Worm (Caenorhabditis elegans) whole organism, L3 larva: ENCODE data around the gene nduf-2.2.
A peak's percentile ranks its signal among the peaks of the same experiment; 100 is the strongest.

Experiments used
- R02D3.7 ChIP-seq: fragments of 150-350 bp; optimal IDR thresholded peaks from 2 replicates; lab custom pipeline; 2014; ENCODE audit warnings: missing biosample characterization, missing genetic modification characterization
- ZK546.5 ChIP-seq: sonication (generic microtip); optimal IDR thresholded peaks from 2 replicates; lab custom pipeline; 2017; ENCODE audit warnings: missing biosample characterization, missing genetic modification characterization
- aly-2 ChIP-seq: fragments of 150-350 bp; optimal IDR thresholded peaks from 2 replicates; lab custom pipeline; 2014; ENCODE audit warnings: missing biosample characterization, missing genetic modification characterization
- ama-1 ChIP-seq: fragments of 150-350 bp; optimal IDR thresholded peaks from 2 replicates; lab custom pipeline; 2018
- ceh-16 ChIP-seq: sonication (generic microtip); optimal IDR thresholded peaks from 2 replicates; lab custom pipeline; 2017; ENCODE audit warnings: missing biosample characterization, missing genetic modification characterization
- ceh-28 ChIP-seq: fragments of 150-350 bp; optimal IDR thresholded peaks from 2 replicates; lab custom pipeline; 2014; ENCODE audit warnings: missing biosample characterization, missing genetic modification reagents, missing genetic modification characterization
- ceh-82 ChIP-seq: fragments of 150-350 bp; optimal IDR thresholded peaks from 2 replicates; lab custom pipeline; 2014; ENCODE audit warnings: missing biosample characterization, missing genetic modification characterization
- ceh-9 ChIP-seq: sonication (generic microtip); optimal IDR thresholded peaks from 2 replicates; lab custom pipeline; 2018; ENCODE audit warnings: missing biosample characterization, missing genetic modification characterization
- daf-12 ChIP-seq: fragments of 150-350 bp; optimal IDR thresholded peaks from 2 replicates; lab custom pipeline; 2014; ENCODE audit warnings: missing biosample characterization, missing genetic modification reagents, missing genetic modification characterization
- egl-27 ChIP-seq: sonication (generic microtip); optimal IDR thresholded peaks from 4 replicates; lab custom pipeline; 2017; ENCODE audit warnings: missing biosample characterization, missing genetic modification reagents, missing genetic modification characterization
- egl-5 ChIP-seq: fragments of 150-350 bp; optimal IDR thresholded peaks from 2 replicates; lab custom pipeline; 2017; ENCODE audit warnings: missing biosample characterization, missing genetic modification reagents, missing genetic modification characterization, inconsistent platforms
- elt-1 ChIP-seq: fragments of 150-350 bp; optimal IDR thresholded peaks from 2 replicates; lab custom pipeline; 2014; ENCODE audit warnings: missing biosample characterization, missing genetic modification characterization
- elt-2 ChIP-seq: sonication (generic microtip); optimal IDR thresholded peaks from 2 replicates; lab custom pipeline; 2016; ENCODE audit warnings: missing genetic modification reagents, mild to moderate bottlenecking, missing genetic modification characterization, missing compliant biosample characterization
- elt-3 ChIP-seq, 3 experiments: fragments of 150-350 bp in 1 of 3; sonication (generic microtip) in 2 of 3; optimal IDR thresholded peaks; 2 replicates in 2 of 3; 4 replicates in 1 of 3; lab custom pipeline; 2014 to 2017; ENCODE audit warnings: missing biosample characterization in 3 of 3, missing genetic modification characterization in 3 of 3
- eor-1 ChIP-seq, 2 experiments: fragments of 150-350 bp; optimal IDR thresholded peaks; 2 replicates each; lab custom pipeline; 2014 to 2018; ENCODE audit warnings: missing biosample characterization in 2 of 2, missing genetic modification characterization in 2 of 2
- fkh-10 ChIP-seq: sonication (generic microtip); optimal IDR thresholded peaks from 2 replicates; lab custom pipeline; 2017; ENCODE audit warnings: missing biosample characterization, missing genetic modification reagents, missing genetic modification characterization
- fkh-2 ChIP-seq: fragments of 150-350 bp; optimal IDR thresholded peaks from 2 replicates; lab custom pipeline; 2014; ENCODE audit warnings: missing biosample characterization, missing genetic modification reagents, missing genetic modification characterization
- fos-1 ChIP-seq: fragments of 150-350 bp; optimal IDR thresholded peaks from 2 replicates; lab custom pipeline; 2014; ENCODE audit warnings: missing biosample characterization, missing genetic modification characterization
- hmg-11 ChIP-seq: sonication (generic microtip); optimal IDR thresholded peaks from 2 replicates; lab custom pipeline; 2016; ENCODE audit warnings: missing genetic modification characterization, missing compliant biosample characterization
- jun-1 ChIP-seq: fragments of 150-350 bp; optimal IDR thresholded peaks from 2 replicates; lab custom pipeline; 2014; ENCODE audit warnings: missing biosample characterization, missing genetic modification reagents, missing genetic modification characterization
- lin-39 ChIP-seq: fragments of 150-350 bp; optimal IDR thresholded peaks from 2 replicates; lab custom pipeline; 2018; ENCODE audit warnings: missing biosample characterization, missing genetic modification reagents, missing genetic modification characterization
- lsy-12 ChIP-seq: sonication (generic microtip); optimal IDR thresholded peaks from 2 replicates; lab custom pipeline; 2016; ENCODE audit warnings: mild to moderate bottlenecking, missing genetic modification characterization, missing compliant biosample characterization
- mdl-1 ChIP-seq: fragments of 150-350 bp; optimal IDR thresholded peaks from 2 replicates; lab custom pipeline; 2014; ENCODE audit warnings: missing biosample characterization, missing genetic modification characterization
- mml-1 ChIP-seq: fragments of 150-350 bp; sonication (generic microtip); optimal IDR thresholded peaks from 3 replicates; lab custom pipeline; 2014; ENCODE audit warnings: missing biosample characterization, missing genetic modification characterization
- nfya-1 ChIP-seq: sonication (generic microtip); optimal IDR thresholded peaks from 2 replicates; lab custom pipeline; 2017; ENCODE audit warnings: missing genetic modification characterization, mild to moderate bottlenecking, missing compliant biosample characterization, antibody characterized with exemption, moderate library complexity; ENCODE audit not compliant: insufficient read depth
- nhr-11 ChIP-seq: fragments of 150-350 bp; optimal IDR thresholded peaks from 2 replicates; lab custom pipeline; 2014; ENCODE audit warnings: missing biosample characterization, missing genetic modification characterization
- nhr-12 ChIP-seq: fragments of 150-350 bp; optimal IDR thresholded peaks from 2 replicates; lab custom pipeline; 2014; ENCODE audit warnings: missing biosample characterization, missing genetic modification characterization
- nhr-23 ChIP-seq: fragments of 150-350 bp; optimal IDR thresholded peaks from 2 replicates; lab custom pipeline; 2014; ENCODE audit warnings: missing biosample characterization, missing genetic modification reagents, missing genetic modification characterization
- nhr-237 ChIP-seq: fragments of 150-350 bp; optimal IDR thresholded peaks from 2 replicates; lab custom pipeline; 2014; ENCODE audit warnings: missing biosample characterization, missing genetic modification characterization
- nhr-25 ChIP-seq: sonication (generic microtip); optimal IDR thresholded peaks from 2 replicates; lab custom pipeline; 2017; ENCODE audit warnings: missing biosample characterization, missing genetic modification characterization
- nhr-28 ChIP-seq: fragments of 150-350 bp; optimal IDR thresholded peaks from 2 replicates; lab custom pipeline; 2014; ENCODE audit warnings: missing biosample characterization, missing genetic modification characterization
- nhr-43 ChIP-seq: sonication (generic microtip); optimal IDR thresholded peaks from 2 replicates; lab custom pipeline; 2016; ENCODE audit warnings: mild to moderate bottlenecking, missing genetic modification characterization, missing compliant biosample characterization; ENCODE audit not compliant: poor library complexity, severe bottlenecking
- nhr-67 ChIP-seq: fragments of 150-350 bp; optimal IDR thresholded peaks from 2 replicates; lab custom pipeline; 2014; ENCODE audit warnings: missing biosample characterization, missing genetic modification characterization
- nhr-76 ChIP-seq: fragments of 150-350 bp; sonication (generic microtip); optimal IDR thresholded peaks from 5 replicates; lab custom pipeline; 2014; ENCODE audit warnings: missing biosample characterization, missing genetic modification characterization
- nhr-77 ChIP-seq: fragments of 150-350 bp; optimal IDR thresholded peaks from 2 replicates; lab custom pipeline; 2014; ENCODE audit warnings: missing biosample characterization, missing genetic modification characterization
- pha-4 ChIP-seq: fragments of 150-350 bp; optimal IDR thresholded peaks from 2 replicates; lab custom pipeline; 2014; ENCODE audit warnings: missing biosample characterization, missing genetic modification reagents, missing genetic modification characterization
- pqm-1 ChIP-seq: fragments of 150-350 bp; optimal IDR thresholded peaks from 2 replicates; lab custom pipeline; 2017; ENCODE audit warnings: missing biosample characterization, missing genetic modification characterization, inconsistent platforms
- sea-2 ChIP-seq: fragments of 150-350 bp; sonication (generic microtip); optimal IDR thresholded peaks from 4 replicates; lab custom pipeline; 2014; ENCODE audit warnings: missing biosample characterization, missing genetic modification reagents, missing genetic modification characterization
- skn-1 ChIP-seq: fragments of 150-350 bp; optimal IDR thresholded peaks from 2 replicates; lab custom pipeline; 2014; ENCODE audit warnings: missing biosample characterization, missing genetic modification characterization
- snpc-4 ChIP-seq: fragments of 150-350 bp; optimal IDR thresholded peaks from 2 replicates; lab custom pipeline; 2014; ENCODE audit warnings: missing biosample characterization, missing genetic modification characterization
- tbx-2 ChIP-seq: sonication (generic microtip); optimal IDR thresholded peaks from 2 replicates; lab custom pipeline; 2016; ENCODE audit warnings: mild to moderate bottlenecking, missing genetic modification characterization, missing compliant biosample characterization
- unc-39 ChIP-seq: sonication (generic microtip); optimal IDR thresholded peaks from 4 replicates; lab custom pipeline; 2017; ENCODE audit warnings: missing biosample characterization, missing genetic modification characterization
- unc-62 ChIP-seq: fragments of 150-350 bp; sonication (generic microtip); optimal IDR thresholded peaks from 4 replicates; lab custom pipeline; 2014; ENCODE audit warnings: missing biosample characterization, missing genetic modification reagents, missing genetic modification characterization
- zag-1 ChIP-seq: fragments of 150-350 bp; optimal IDR thresholded peaks from 2 replicates; lab custom pipeline; 2014; ENCODE audit warnings: missing biosample characterization, missing genetic modification characterization
- ztf-11 ChIP-seq: fragments of 150-350 bp; optimal IDR thresholded peaks from 2 replicates; lab custom pipeline; 2014; ENCODE audit warnings: missing biosample characterization, missing genetic modification characterization
- ztf-4 ChIP-seq: fragments of 150-350 bp; optimal IDR thresholded peaks from 2 replicates; lab custom pipeline; 2014; ENCODE audit warnings: missing biosample characterization, missing genetic modification characterization

The nduf-2.2 gene

DNA sequence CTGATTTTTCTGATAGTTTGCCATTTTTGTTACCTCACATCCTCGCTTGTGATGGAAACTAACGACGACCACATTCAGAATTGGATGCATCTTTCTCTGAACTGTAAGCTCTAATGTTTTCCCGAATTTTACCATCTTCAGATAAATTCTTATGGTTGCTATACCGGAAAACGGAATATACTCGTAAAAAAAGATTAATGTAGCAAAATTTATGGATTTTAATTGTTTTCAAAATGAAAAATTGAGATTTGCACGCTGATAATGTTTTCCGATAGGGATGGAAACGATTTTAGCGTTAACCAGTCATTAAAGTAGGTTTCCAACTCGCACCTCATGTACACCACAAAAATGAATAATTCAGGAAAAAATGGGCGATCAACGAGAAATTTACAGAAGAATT lies 14.4 kb upstream of the nduf-2.2 start, which contains the start of gene T26A5.6:
TSS of gene T26A5.6 (minus strand) at position 101 of the 400 bp plus-strand sequence.
- TF ChIP-seq R02D3.7 (tag; lab: Kevin White, UChicago) (no peak), elt-2 (no peak), snpc-4 (tag; lab: Kevin White, UChicago) (no peak), nhr-76 (tag; lab: Kevin White, UChicago) (no peak), fos-1 (tag; lab: Kevin White, UChicago) (no peak), mdl-1 (tag; lab: Kevin White, UChicago) (no peak), skn-1 (no peak), unc-39 (tag; lab: Kevin White, UChicago) (no peak), lsy-12 (tag; lab: Kevin White, UChicago) (no peak), nhr-237 (no peak), egl-27 (tag; lab: Kevin White, UChicago) (no peak), nhr-23 (tag; lab: Kevin White, UChicago) (no peak), daf-12 (tag; lab: Kevin White, UChicago) (no peak), aly-2 (tag; lab: Kevin White, UChicago) (no peak)

DNA sequence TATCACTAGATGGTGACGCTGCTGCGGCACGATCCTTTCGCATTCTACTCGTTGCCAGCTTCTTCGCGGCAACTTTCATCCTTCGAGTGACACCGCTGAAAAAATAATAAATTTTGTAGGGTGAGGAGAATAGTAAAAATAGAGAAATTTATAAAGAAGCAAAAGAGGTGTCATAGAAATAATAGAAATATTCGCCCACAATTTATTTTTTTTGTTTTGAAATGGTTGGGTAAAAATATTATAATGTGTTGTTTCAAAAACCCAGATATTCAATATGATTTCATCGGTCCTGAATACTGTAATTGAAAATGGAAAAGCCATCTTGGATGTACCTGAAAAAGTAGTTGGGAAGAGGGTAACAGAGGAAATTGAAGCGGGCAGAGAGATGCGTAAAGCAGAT lies 12.7 kb upstream of the nduf-2.2 start, which contains the start of gene set-1:
TSS of gene set-1 (minus strand) at position 101 of the 400 bp plus-strand sequence.
- TF ChIP-seq ceh-28 (tag; lab: Kevin White, UChicago), result no peak
- TF ChIP-seq eor-1 (tag; optimal IDR thresholded peaks at IDR 0.05; lab: Kevin White, UChicago), result no peak
- TF ChIP-seq, all 47 proteins: peak for 0

DNA sequence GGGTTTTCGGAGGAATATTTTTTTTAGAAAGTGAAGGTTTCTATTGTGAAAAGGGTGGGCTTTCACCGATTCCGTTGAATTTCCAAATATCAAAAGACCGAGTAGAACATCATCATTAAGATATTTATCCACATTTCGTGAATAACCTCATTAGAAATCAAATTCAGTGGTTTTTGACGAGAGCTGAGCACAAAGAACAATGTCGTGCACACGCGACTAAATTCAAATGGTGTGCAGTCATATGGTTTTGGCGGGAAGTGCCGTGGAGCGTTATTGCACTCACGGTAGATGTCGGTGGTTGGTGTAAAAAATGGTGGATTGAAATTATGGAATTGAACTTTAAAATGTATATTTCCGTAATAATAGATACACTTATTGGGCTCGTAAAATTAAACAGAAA lies 12.3 kb upstream of the nduf-2.2 start:
- TF ChIP-seq pha-4 (tag; lab: Kevin White, UChicago) (peak; percentile 37), lsy-12 (tag; lab: Kevin White, UChicago) (no peak), nfya-1 (peak; percentile 39), ama-1 (lab: Kevin White, UChicago) (peak; percentile 8)

DNA sequence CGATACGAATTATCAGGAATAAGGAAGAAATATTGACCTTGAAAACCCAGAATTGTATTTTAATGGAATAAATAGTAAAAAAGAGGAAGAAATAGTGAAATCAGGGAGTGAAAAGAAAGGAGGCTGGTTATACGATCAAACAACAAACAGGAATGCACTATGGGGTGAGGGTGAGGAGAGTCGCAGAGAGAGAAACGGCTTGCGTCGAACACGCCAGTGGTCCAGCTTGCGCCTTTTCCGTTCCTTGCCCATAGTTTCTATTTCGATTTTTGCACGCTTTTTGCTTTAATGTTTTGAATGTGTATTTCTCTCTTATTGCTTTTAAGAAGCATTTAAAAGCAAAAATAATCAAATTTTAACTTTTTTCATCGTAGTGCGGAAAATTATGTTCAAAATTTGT lies 11.4 kb upstream of the nduf-2.2 start:
- peak; percentile 60 for TF ChIP-seq egl-27 (tag; lab: Kevin White, UChicago)
- peak; percentile 58 for TF ChIP-seq lin-39
- TF ChIP-seq nhr-23 (tag; lab: Kevin White, UChicago), result peak; percentile 90
- no peak for TF ChIP-seq zag-1
- TF ChIP-seq fos-1 (tag; lab: Kevin White, UChicago), result no peak
- no peak for TF ChIP-seq nhr-28 (tag; lab: Kevin White, UChicago)
- TF ChIP-seq nhr-43 (tag; lab: Kevin White, UChicago), result peak; percentile 73
- peak; percentile 84 for TF ChIP-seq pha-4 (tag; lab: Kevin White, UChicago)
- no peak for TF ChIP-seq ceh-9 (tag; lab: Kevin White, UChicago)
- TF ChIP-seq ZK546.5 (tag; lab: Kevin White, UChicago), result no peak
- peak; percentile 61 for TF ChIP-seq elt-2
- peak; percentile 88 for TF ChIP-seq snpc-4 (tag; lab: Kevin White, UChicago)
- peak; percentile 69 for TF ChIP-seq lsy-12 (tag; lab: Kevin White, UChicago)
- peak; percentile 0 for TF ChIP-seq mdl-1 (tag; lab: Kevin White, UChicago)
- no peak for TF ChIP-seq nhr-76 (tag; lab: Kevin White, UChicago)
- TF ChIP-seq elt-3 (tag; optimal IDR thresholded peaks at IDR 0.05; lab: Kevin White, UChicago), result no peak
- TF ChIP-seq R02D3.7 (tag; lab: Kevin White, UChicago), result peak; percentile 64
- no peak for TF ChIP-seq mml-1 (tag; lab: Kevin White, UChicago)
- peak; percentile 20 for TF ChIP-seq tbx-2 (tag; lab: Kevin White, UChicago)
- TF ChIP-seq nhr-237, result no peak
- no peak for TF ChIP-seq nhr-67 (tag; lab: Kevin White, UChicago)
- TF ChIP-seq nhr-25 (tag; lab: Kevin White, UChicago), result peak; percentile 87
- no peak for TF ChIP-seq fkh-10 (GFP tag; lab: Kevin White, UChicago)
- TF ChIP-seq elt-1 (tag; lab: Kevin White, UChicago), result no peak
- TF ChIP-seq unc-62, result no peak
- TF ChIP-seq nhr-77 (tag; lab: Kevin White, UChicago), result no peak
- no peak for TF ChIP-seq ceh-16 (tag; lab: Kevin White, UChicago)
- peak; percentile 94 for TF ChIP-seq hmg-11 (tag; lab: Kevin White, UChicago)
- TF ChIP-seq ztf-11 (tag; lab: Kevin White, UChicago), result no peak
- TF ChIP-seq nhr-11 (tag; lab: Kevin White, UChicago), result peak; percentile 29
- peak; percentile 82 for TF ChIP-seq pqm-1
- TF ChIP-seq sea-2, result no peak
- no peak for TF ChIP-seq unc-39 (tag; lab: Kevin White, UChicago)
- no peak for TF ChIP-seq nhr-12
- TF ChIP-seq egl-5, result peak; percentile 8
- peak; percentile 63 for TF ChIP-seq jun-1
- peak; percentile 32 for TF ChIP-seq ama-1 (lab: Kevin White, UChicago)
- no peak for TF ChIP-seq ztf-4 (tag; lab: Kevin White, UChicago)
- no peak for TF ChIP-seq eor-1 (tag; optimal IDR thresholded peaks at IDR 0.05; lab: Kevin White, UChicago)
- TF ChIP-seq ceh-82 (tag; lab: Kevin White, UChicago), result peak; percentile 0
- TF ChIP-seq fkh-2 (tag; lab: Kevin White, UChicago), result no peak
- no peak for TF ChIP-seq aly-2 (tag; lab: Kevin White, UChicago)
- no peak for TF ChIP-seq skn-1
